Worm (Caenorhabditis elegans): Measurements from ENCODE around the gene Y75B8A.44.

The Y75B8A.44 gene

ce11 chrIII:12223208-12223607, 28.9 kb downstream of the Y75B8A.44 start:
- TF ChIP-seq efl-1 (GFP tag; optimal IDR thresholded peaks at IDR 0.05) (peak; percentile 13), F57C9.4 (tag; optimal IDR thresholded peaks at IDR 0.05) (no peak)

ce11 chrIII:12225234-12225633, 30.9 kb downstream of the Y75B8A.44 start, which contains the start of gene gmn-1:
TSS of gene gmn-1 (minus strand) at chrIII:12225331.
- TF ChIP-seq mxl-1 (tag; optimal IDR thresholded peaks at IDR 0.05): no peak
- TF ChIP-seq ztf-25 (GFP tag; IDR thresholded peaks at IDR 0.05): no peak
- TF ChIP-seq snpc-1.3 (tag; optimal IDR thresholded peaks at IDR 0.05; ENCODE audit: insufficient read depth): peak; percentile 42
- peak; percentile 83 for TF ChIP-seq ztf-28 (GFP tag; IDR thresholded peaks at IDR 0.05)
- no peak for TF ChIP-seq tbx-9 (tag; optimal IDR thresholded peaks at IDR 0.05; ENCODE audit: borderline replicate concordance)
- no peak for TF ChIP-seq hlh-12 (tag; optimal IDR thresholded peaks at IDR 0.05)
- no peak for TF ChIP-seq rec-8 (tag; optimal IDR thresholded peaks at IDR 0.05)
- TF ChIP-seq madf-3 (GFP tag; IDR thresholded peaks at IDR 0.05): no peak
- peak; percentile 90 for TF ChIP-seq xnd-1 (tag; optimal IDR thresholded peaks at IDR 0.05)
- TF ChIP-seq F57C9.4 (tag; optimal IDR thresholded peaks at IDR 0.05): no peak
- peak; percentile 3 for TF ChIP-seq chd-7 (tag; optimal IDR thresholded peaks at IDR 0.05)
- TF ChIP-seq nhr-90 (tag; optimal IDR thresholded peaks at IDR 0.05): no peak
- no peak for TF ChIP-seq egl-18 (GFP tag; IDR thresholded peaks at IDR 0.05)
- TF ChIP-seq ceh-100 (GFP tag; IDR thresholded peaks at IDR 0.05): 0 out of 2 replicates have a peak, but pooled peaks have one; percentile 26
- peak; percentile 88 for TF ChIP-seq D2030.7 (GFP tag; IDR thresholded peaks at IDR 0.05)
- no peak for TF ChIP-seq nfya-2 (GFP tag; IDR thresholded peaks at IDR 0.05)
- TF ChIP-seq ets-4 (GFP tag; optimal IDR thresholded peaks at IDR 0.05): no peak
- no peak for TF ChIP-seq mes-4 (tag; optimal IDR thresholded peaks at IDR 0.05)
- TF ChIP-seq lir-1 (GFP tag; conservative IDR thresholded peaks at IDR 0.05): no peak
- no peak for TF ChIP-seq attf-5 (GFP tag; optimal IDR thresholded peaks at IDR 0.05)
- TF ChIP-seq C06A6.2 (GFP tag; conservative IDR thresholded peaks at IDR 0.05): no peak
- no peak for TF ChIP-seq F49E8.2 (tag; optimal IDR thresholded peaks at IDR 0.05; ENCODE audit: insufficient read depth)
- no peak for TF ChIP-seq pbrm-1 (GFP tag; IDR thresholded peaks at IDR 0.05)
- TF ChIP-seq ceh-58 (GFP tag; IDR thresholded peaks at IDR 0.05): no peak
- no peak for TF ChIP-seq rpc-1 (optimal IDR thresholded peaks at IDR 0.05)
- no peak for TF ChIP-seq rpc-1 (tag; optimal IDR thresholded peaks at IDR 0.05)
- TF ChIP-seq zfh-2 (GFP tag; conservative IDR thresholded peaks at IDR 0.05): no peak
- no peak for TF ChIP-seq ceh-40 (GFP tag; IDR thresholded peaks at IDR 0.05)
- TF ChIP-seq ztf-26 (tag; optimal IDR thresholded peaks at IDR 0.05): no peak
- peak; percentile 31 for TF ChIP-seq tlf-1 (GFP tag; optimal IDR thresholded peaks at IDR 0.05)
- no peak for TF ChIP-seq nhr-27 (tag; optimal IDR thresholded peaks at IDR 0.05)
- TF ChIP-seq F22D6.2 (tag; optimal IDR thresholded peaks at IDR 0.05): no peak
- no peak for TF ChIP-seq F37B4.10 (GFP tag; IDR thresholded peaks at IDR 0.05)
- TF ChIP-seq ztf-22 (GFP tag; optimal IDR thresholded peaks at IDR 0.05): no peak
- no peak for TF ChIP-seq ceh-27 (GFP tag; optimal IDR thresholded peaks at IDR 0.05)
- 0 out of 2 replicates have a peak, but pooled peaks have one; percentile 31 for TF ChIP-seq hsf-1 (GFP tag; IDR thresholded peaks at IDR 0.05)
- TF ChIP-seq somi-1 (GFP tag; optimal IDR thresholded peaks at IDR 0.05): no peak
- TF ChIP-seq F52B5.7 (tag; optimal IDR thresholded peaks at IDR 0.05): no peak
- TF ChIP-seq Y79H2A.3 (GFP tag; conservative IDR thresholded peaks at IDR 0.05): 0 out of 2 replicates have a peak, but pooled peaks have one; percentile 23
- no peak for TF ChIP-seq Y56A3A.18 (GFP tag; IDR thresholded peaks at IDR 0.05)
- TF ChIP-seq F10E7.11 (tag; optimal IDR thresholded peaks at IDR 0.05): no peak
- TF ChIP-seq madf-8 (GFP tag; conservative IDR thresholded peaks at IDR 0.05): peak; percentile 85
- peak; percentile 53 for TF ChIP-seq athp-1 (tag; optimal IDR thresholded peaks at IDR 0.05)
- TF ChIP-seq lsl-1 (GFP tag; optimal IDR thresholded peaks at IDR 0.05): peak; percentile 92
- no peak for TF ChIP-seq F23B12.7 (tag; optimal IDR thresholded peaks at IDR 0.05; ENCODE audit: insufficient read depth)
- TF ChIP-seq K11D2.4 (GFP tag; IDR thresholded peaks at IDR 0.05): no peak
- no peak for TF ChIP-seq bed-2 (GFP tag; IDR thresholded peaks at IDR 0.05)
